Fruit fly (Drosophila melanogaster) whole organism, embryonic: ENCODE results near the gene rictor.

Experiments used
- BEAF-32 ChIP-seq: fragments of 200-800 bp; sonication (Bioruptor generic); optimal IDR thresholded peaks from 3 replicates; lab custom pipeline; 2017; ENCODE audit warnings: missing biosample characterization, missing genetic modification characterization, mild to moderate bottlenecking, moderate library complexity, missing genetic modification reagents
- Bgb ChIP-seq: fragments of 200-800 bp; sonication (Bioruptor generic); IDR thresholded peaks from 2 replicates; pipeline ENCODE4 v1.3.6; 2022; ENCODE audit warnings: missing biosample characterization, missing genetic modification characterization; ENCODE audit not compliant: partially characterized antibody
- CG12071 ChIP-seq: fragments of 200-800 bp; sonication (Bioruptor generic); optimal IDR thresholded peaks from 3 replicates; lab custom pipeline; 2018; ENCODE audit warnings: missing biosample characterization, mild to moderate bottlenecking, missing genetic modification characterization
- CG12299 ChIP-seq: fragments of 200-800 bp; sonication (Bioruptor generic); optimal IDR thresholded peaks from 2 replicates; lab custom pipeline; 2018; ENCODE audit warnings: missing biosample characterization, mild to moderate bottlenecking, missing genetic modification characterization
- CG12659 ChIP-seq: fragments of 200-800 bp; sonication (Bioruptor generic); optimal IDR thresholded peaks from 3 replicates; lab custom pipeline; 2017; ENCODE audit warnings: mild to moderate bottlenecking, missing biosample characterization, missing genetic modification reagents, missing genetic modification characterization
- CG14050 ChIP-seq: fragments of 200-800 bp; sonication (Bioruptor generic); IDR thresholded peaks from 3 replicates; pipeline ENCODE4 v1.3.6; 2022; ENCODE audit warnings: missing biosample characterization, missing genetic modification characterization
- CG14710 ChIP-seq: fragments of 200-800 bp; sonication (Bioruptor generic); optimal IDR thresholded peaks from 3 replicates; lab custom pipeline; 2019; ENCODE audit warnings: missing biosample characterization, mild to moderate bottlenecking, missing genetic modification characterization, moderate library complexity
- CG15514 ChIP-seq: fragments of 200-800 bp; sonication (Bioruptor generic); optimal IDR thresholded peaks from 3 replicates; lab custom pipeline; 2017; ENCODE audit warnings: missing biosample characterization, missing genetic modification characterization, mild to moderate bottlenecking, moderate library complexity, missing genetic modification reagents
- CG16813 ChIP-seq: fragments of 200-800 bp; sonication (Bioruptor generic); IDR thresholded peaks from 3 replicates; pipeline ENCODE4 v1.3.6; 2022; ENCODE audit warnings: missing biosample characterization, missing genetic modification characterization; ENCODE audit not compliant: partially characterized antibody
- CG17385 ChIP-seq: fragments of 200-800 bp; sonication (Bioruptor generic); optimal IDR thresholded peaks from 3 replicates; lab custom pipeline; 2018; ENCODE audit warnings: missing biosample characterization, mild to moderate bottlenecking, missing genetic modification characterization
- CG2116 ChIP-seq: fragments of 200-800 bp; sonication (Bioruptor generic); optimal IDR thresholded peaks from 3 replicates; lab custom pipeline; 2018; ENCODE audit warnings: missing biosample characterization, mild to moderate bottlenecking, missing genetic modification characterization
- CG32532 ChIP-seq: fragments of 200-800 bp; sonication (Bioruptor generic); IDR thresholded peaks from 2 replicates; pipeline ENCODE4 v1.3.6; 2022; ENCODE audit warnings: missing biosample characterization, missing genetic modification characterization
- CG4360 ChIP-seq: fragments of 200-800 bp; sonication (Bioruptor generic); IDR thresholded peaks from 2 replicates; pipeline ENCODE4 v1.3.6; 2022; ENCODE audit warnings: missing biosample characterization, missing genetic modification characterization
- CG43689 ChIP-seq: fragments of 200-800 bp; sonication (Bioruptor generic); IDR thresholded peaks from 2 replicates; pipeline ENCODE4 v1.3.6; 2022; ENCODE audit warnings: missing biosample characterization, missing genetic modification characterization
- CG4617 ChIP-seq: fragments of 200-800 bp; sonication (Bioruptor generic); optimal IDR thresholded peaks from 3 replicates; lab custom pipeline; 2016; ENCODE audit warnings: missing biosample characterization, missing genetic modification characterization, borderline replicate concordance
- CG6689 ChIP-seq: fragments of 200-800 bp; sonication (Bioruptor generic); IDR thresholded peaks from 2 replicates; pipeline ENCODE4 v1.3.6; 2022; ENCODE audit warnings: missing biosample characterization, missing genetic modification characterization
- CG6854 ChIP-seq: fragments of 200-800 bp; sonication (Bioruptor generic); optimal IDR thresholded peaks from 3 replicates; lab custom pipeline; 2017; ENCODE audit warnings: missing biosample characterization, mild to moderate bottlenecking, missing genetic modification characterization
- CG7963 ChIP-seq: fragments of 200-800 bp; sonication (Bioruptor generic); IDR thresholded peaks from 3 replicates; pipeline ENCODE4 v1.3.6; 2022; ENCODE audit warnings: missing biosample characterization, missing genetic modification characterization; ENCODE audit not compliant: partially characterized antibody
- CG7987 ChIP-seq: fragments of 200-800 bp; sonication (Bioruptor generic); optimal IDR thresholded peaks from 2 replicates; lab custom pipeline; 2018; ENCODE audit warnings: missing biosample characterization, mild to moderate bottlenecking, missing genetic modification characterization, moderate library complexity
- CTCF ChIP-seq: fragments of 200-800 bp; sonication (Bioruptor generic); optimal IDR thresholded peaks from 2 replicates; lab custom pipeline; 2017; ENCODE audit warnings: missing biosample characterization, mild to moderate bottlenecking, missing genetic modification characterization, moderate library complexity
- CrebB ChIP-seq: fragments of 200-800 bp; sonication (Bioruptor generic); optimal IDR thresholded peaks from 3 replicates; lab custom pipeline; 2018; ENCODE audit warnings: missing biosample characterization, mild to moderate bottlenecking, missing genetic modification characterization
- Deaf1 ChIP-seq: fragments of 200-800 bp; optimal IDR thresholded peaks from 3 replicates; lab custom pipeline; 2019; ENCODE audit warnings: missing biosample characterization, mild to moderate bottlenecking, missing genetic modification characterization, moderate library complexity
- Fer1 ChIP-seq: fragments of 200-800 bp; sonication (Bioruptor generic); optimal IDR thresholded peaks from 2 replicates; lab custom pipeline; 2017; ENCODE audit warnings: missing biosample characterization, mild to moderate bottlenecking, missing genetic modification characterization
- Fer3 ChIP-seq: fragments of 200-800 bp; sonication (Bioruptor generic); optimal IDR thresholded peaks from 2 replicates; lab custom pipeline; 2018; ENCODE audit warnings: missing biosample characterization, mild to moderate bottlenecking, missing genetic modification characterization, moderate library complexity
- MBD-R2 ChIP-seq: fragments of 200-800 bp; sonication (Bioruptor generic); IDR thresholded peaks from 2 replicates; pipeline ENCODE4 v1.3.6; 2022; ENCODE audit warnings: missing biosample characterization, missing genetic modification characterization
- MTF-1 ChIP-seq: fragments of 200-800 bp; sonication (Bioruptor generic); optimal IDR thresholded peaks from 2 replicates; lab custom pipeline; 2018; ENCODE audit warnings: missing biosample characterization, mild to moderate bottlenecking, missing genetic modification characterization, borderline replicate concordance
- Meics ChIP-seq: fragments of 200-800 bp; sonication (Bioruptor generic); optimal IDR thresholded peaks from 2 replicates; lab custom pipeline; 2017; ENCODE audit warnings: missing biosample characterization, mild to moderate bottlenecking, missing genetic modification characterization
- Scr ChIP-seq: fragments of 200-800 bp; sonication (Bioruptor generic); IDR thresholded peaks from 2 replicates; pipeline ENCODE4 v1.3.6; 2022; ENCODE audit warnings: missing biosample characterization, missing genetic modification characterization; ENCODE audit not compliant: partially characterized antibody
- Sox102F ChIP-seq: fragments of 200-800 bp; sonication (Bioruptor generic); optimal IDR thresholded peaks from 2 replicates; lab custom pipeline; 2018; ENCODE audit warnings: missing biosample characterization, mild to moderate bottlenecking, missing genetic modification characterization, moderate library complexity
- Stat92E ChIP-seq, 3 experiments: fragments of >200 bp in 2 of 3; fragments of 200-800 bp in 1 of 3; sonication (Bioruptor generic) in 1 of 3; optimal IDR thresholded peaks; 2 replicates each; lab custom pipeline; 2017 to 2019; ENCODE audit warnings: missing biosample characterization in 3 of 3, missing genetic modification characterization in 3 of 3, mild to moderate bottlenecking in 1 of 3, moderate library complexity in 1 of 3
- Trl ChIP-seq, 3 experiments: fragments of >200 bp in 2 of 3; fragments of 200-800 bp in 1 of 3; sonication (Bioruptor generic) in 1 of 3; optimal IDR thresholded peaks; 2 replicates in 1 of 3; 3 replicates in 2 of 3; lab custom pipeline; 2016 to 2017; ENCODE audit warnings: missing biosample characterization in 1 of 3, missing genetic modification characterization in 1 of 3
- YL-1 ChIP-seq: fragments of 200-800 bp; sonication (Bioruptor generic); optimal IDR thresholded peaks from 3 replicates; lab custom pipeline; 2017; ENCODE audit warnings: missing biosample characterization, mild to moderate bottlenecking, missing genetic modification characterization
- amos ChIP-seq: fragments of 200-800 bp; sonication (Bioruptor generic); IDR thresholded peaks from 2 replicates; pipeline ENCODE4 v1.3.6; 2022; ENCODE audit warnings: missing biosample characterization, missing genetic modification characterization; ENCODE audit not compliant: partially characterized antibody
- caup ChIP-seq: fragments of 200-800 bp; sonication (Bioruptor generic); optimal IDR thresholded peaks from 3 replicates; lab custom pipeline; 2017; ENCODE audit warnings: missing biosample characterization, mild to moderate bottlenecking, missing genetic modification characterization, moderate library complexity; ENCODE audit not compliant: severe bottlenecking
- cg ChIP-seq: fragments of 200-800 bp; sonication (Bioruptor generic); optimal IDR thresholded peaks from 3 replicates; lab custom pipeline; 2019; ENCODE audit warnings: missing biosample characterization, mild to moderate bottlenecking, missing genetic modification characterization, moderate library complexity
- gfzf ChIP-seq: fragments of 200-800 bp; sonication (Bioruptor generic); optimal IDR thresholded peaks from 2 replicates; lab custom pipeline; 2016; ENCODE audit warnings: missing biosample characterization, mild to moderate bottlenecking, missing genetic modification characterization, moderate library complexity
- mld ChIP-seq: fragments of 200-800 bp; sonication (Bioruptor generic); IDR thresholded peaks from 3 replicates; pipeline ENCODE4 v1.3.6; 2022; ENCODE audit warnings: missing biosample characterization, missing genetic modification characterization; ENCODE audit not compliant: partially characterized antibody
- nom ChIP-seq: fragments of 200-800 bp; sonication (Bioruptor generic); optimal IDR thresholded peaks from 2 replicates; lab custom pipeline; 2017; ENCODE audit warnings: missing biosample characterization, missing genetic modification characterization, mild to moderate bottlenecking, moderate library complexity, missing genetic modification reagents
- onecut ChIP-seq: fragments of 200-800 bp; sonication (Bioruptor generic); IDR thresholded peaks from 2 replicates; pipeline ENCODE4 v1.3.6; 2022; ENCODE audit warnings: missing biosample characterization, missing genetic modification characterization
- pzg ChIP-seq: fragments of 200-800 bp; sonication (Bioruptor generic); optimal IDR thresholded peaks from 3 replicates; lab custom pipeline; 2018; ENCODE audit warnings: missing biosample characterization, mild to moderate bottlenecking, missing genetic modification characterization, moderate library complexity
- row ChIP-seq: fragments of 200-800 bp; sonication (Bioruptor generic); IDR thresholded peaks from 3 replicates; pipeline ENCODE4 v1.3.6; 2022; ENCODE audit warnings: missing biosample characterization, missing genetic modification characterization
- sob ChIP-seq: fragments of 200-800 bp; sonication (Bioruptor generic); IDR thresholded peaks from 2 replicates; pipeline ENCODE4 v1.3.6; 2022; ENCODE audit warnings: missing biosample characterization, missing genetic modification characterization
- tna ChIP-seq: fragments of 200-800 bp; sonication (Bioruptor generic); IDR thresholded peaks from 2 replicates; pipeline ENCODE4 v1.3.6; 2022; ENCODE audit warnings: missing biosample characterization, missing genetic modification characterization; ENCODE audit not compliant: partially characterized antibody
- wdn ChIP-seq: fragments of 200-800 bp; sonication (Bioruptor generic); IDR thresholded peaks from 2 replicates; pipeline ENCODE4 v1.3.6; 2022; ENCODE audit warnings: missing biosample characterization, missing genetic modification characterization
- zen ChIP-seq: fragments of 200-800 bp; sonication (Bioruptor generic); optimal IDR thresholded peaks from 3 replicates; lab custom pipeline; 2018; ENCODE audit warnings: missing biosample characterization, mild to moderate bottlenecking, missing genetic modification characterization, moderate library complexity
- zf30C ChIP-seq: fragments of 200-800 bp; sonication (Bioruptor generic); optimal IDR thresholded peaks from 3 replicates; lab custom pipeline; 2018; ENCODE audit warnings: missing biosample characterization, mild to moderate bottlenecking, missing genetic modification characterization

Gene rictor

DNA sequence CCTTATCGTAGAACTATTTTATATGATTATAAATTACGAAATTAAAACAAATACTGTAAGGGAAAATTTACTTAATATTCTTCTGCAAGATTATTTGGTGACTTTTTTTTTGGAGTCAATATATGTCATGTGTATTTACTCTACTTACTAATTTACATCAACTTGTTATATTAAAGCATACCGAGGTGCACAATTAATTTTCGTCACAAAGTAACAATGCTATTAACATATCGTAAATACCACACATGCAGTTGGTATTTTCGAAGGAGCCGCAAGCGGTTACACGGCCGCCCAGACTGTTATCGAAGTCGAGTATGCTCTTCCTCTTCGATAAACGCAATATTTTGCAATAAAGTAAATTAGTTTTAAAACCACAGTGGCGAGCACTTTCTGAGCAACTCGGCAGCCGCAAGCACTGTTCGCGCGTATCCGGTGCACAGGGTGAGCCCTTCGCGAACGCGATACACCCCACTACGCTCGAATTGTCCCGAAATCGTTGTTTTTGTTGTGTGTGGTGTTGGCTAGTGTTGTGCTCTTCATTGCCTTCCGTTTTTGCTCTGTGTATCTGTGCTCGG lies 575 bp upstream of the rictor start, which contains the start of gene Vav (continued):
- TF ChIP-seq CG16813 (GFP tag; lab: Robert Waterston, UW) (0 out of 3 replicates have a peak, but pooled peaks have one; percentile 23), CG43689 (GFP tag; lab: Robert Waterston, UW) (no peak), caup (peak; percentile 17), tna (GFP tag; lab: Robert Waterston, UW) (peak; percentile 50; the same call in 1 of the 2 replicates), CrebB (tag; lab: Kevin White, UChicago) (peak; percentile 40), zf30C (GFP tag; lab: Kevin White, UChicago) (peak; percentile 63), CG12299 (peak; percentile 18), CG4617 (GFP tag; lab: Kevin White, UChicago) (peak; percentile 35), CG14710 (tag; lab: Kevin White, UChicago) (peak; percentile 24), Scr (peak; percentile 47), CG14050 (GFP tag; lab: Robert Waterston, UW) (no peak), CTCF (GFP tag; lab: Kevin White, UChicago) (peak; percentile 68), Stat92E (GFP tag; optimal IDR thresholded peaks at IDR 0.05; lab: Kevin White, UChicago) (no peak), CG6689 (GFP tag; lab: Robert Waterston, UW) (no peak), Meics (peak; percentile 81), CG2116 (GFP tag; lab: Kevin White, UChicago) (peak; percentile 61), onecut (GFP tag; lab: Robert Waterston, UW) (peak; percentile 16; the same call in 1 of the 2 replicates), Bgb (peak; percentile 50; the same call in 1 of the 2 replicates), BEAF-32 (GFP tag; lab: Kevin White, UChicago) (peak; percentile 36), CG15514 (GFP tag; lab: Kevin White, UChicago) (peak; percentile 38), pzg (GFP tag; lab: Kevin White, UChicago) (peak; percentile 48), CG32532 (peak; percentile 12; the same call in 1 of the 2 replicates), wdn (GFP tag; lab: Robert Waterston, UW) (no peak), CG12659 (GFP tag; lab: Kevin White, UChicago) (peak; percentile 25), mld (GFP tag; lab: Robert Waterston, UW) (0 out of 3 replicates have a peak, but pooled peaks have one; percentile 28), zen (tag; lab: Kevin White, UChicago) (peak; percentile 12), CG12071 (GFP tag; lab: Kevin White, UChicago) (peak; percentile 51), cg (GFP tag; lab: Kevin White, UChicago) (peak; percentile 2), Sox102F (GFP tag; lab: Kevin White, UChicago) (no peak), MBD-R2 (GFP tag; lab: Robert Waterston, UW) (peak; percentile 68), YL-1 (GFP tag; lab: Kevin White, UChicago) (peak; percentile 58), CG6854 (GFP tag; lab: Kevin White, UChicago) (peak; percentile 1), CG17385 (GFP tag; lab: Kevin White, UChicago) (peak; percentile 92), MTF-1 (GFP tag; lab: Kevin White, UChicago) (peak; percentile 34), Fer3 (no peak), amos (peak; percentile 42), row (GFP tag; lab: Robert Waterston, UW) (peak; percentile 27; the same call in 1 of the 3 replicates), Trl (optimal IDR thresholded peaks at IDR 0.05; lab: Kevin White, UChicago) (no peak), Trl (GFP tag; optimal IDR thresholded peaks at IDR 0.05; lab: Kevin White, UChicago) (no peak), CG7987 (GFP tag; lab: Kevin White, UChicago) (peak; percentile 22), gfzf (peak; percentile 72), nom (GFP tag; lab: Kevin White, UChicago) (peak; percentile 44), Deaf1 (tag; lab: Kevin White, UChicago) (peak; percentile 37), CG7963 (GFP tag; lab: Robert Waterston, UW) (peak; percentile 20; the same call in 1 of the 3 replicates), Fer1 (GFP tag; lab: Kevin White, UChicago) (peak; percentile 58), CG4360 (GFP tag; lab: Robert Waterston, UW) (0 out of 2 replicates have a peak, but pooled peaks have one; percentile 18), sob (peak; percentile 38; the same call in 1 of the 2 replicates)
